Worm (Caenorhabditis elegans) whole organism, dauer: ENCODE measurements around the gene col-187.

ENCODE experiments used
- unc-62 ChIP-seq: sonication (generic microtip); optimal IDR thresholded peaks from 2 replicates; lab custom pipeline; 2017; ENCODE audit warnings: missing biosample characterization, missing genetic modification reagents, missing genetic modification characterization

Gene col-187

ce11 chrX:16078695-16079094 lies 6.0 kb downstream of the col-187 start:
- no peak for TF ChIP-seq unc-62 (GFP tag; lab: Kevin White, UChicago)

DNA sequence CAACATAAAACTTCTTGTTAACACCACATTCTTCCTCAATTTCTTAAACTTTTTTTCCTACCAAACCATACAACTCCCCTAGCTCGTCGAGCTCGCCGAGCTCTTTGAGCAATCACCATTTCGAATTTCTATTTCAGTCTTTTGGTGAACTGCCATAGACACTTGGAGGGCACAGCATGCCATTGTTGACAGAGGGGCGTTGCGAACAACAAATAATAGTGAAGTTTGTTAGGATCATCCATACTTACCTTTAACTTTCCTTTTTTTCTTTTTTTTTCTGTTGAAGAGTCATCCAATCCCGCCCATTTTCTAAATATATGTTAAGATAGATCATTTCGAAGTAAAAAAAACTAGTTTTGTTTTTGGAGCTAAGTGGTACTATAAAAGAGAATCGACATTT lies 9.3 kb downstream of the col-187 start, which contains the start of gene idpp-14:
idpp-14 (plus strand) TSS at position 324 of the 400 bp plus-strand sequence.
- no peak for TF ChIP-seq unc-62 (GFP tag; lab: Kevin White, UChicago)

- no peak for TF ChIP-seq unc-62 (GFP tag; lab: Kevin White, UChicago)
These were observed 12.4 kb downstream of the col-187 start, which contains the start of gene C30F2.2 for ce11 chrX:16085094-16085493. Gene C30F2.2 (minus strand): TSS chrX:16085215.

DNA sequence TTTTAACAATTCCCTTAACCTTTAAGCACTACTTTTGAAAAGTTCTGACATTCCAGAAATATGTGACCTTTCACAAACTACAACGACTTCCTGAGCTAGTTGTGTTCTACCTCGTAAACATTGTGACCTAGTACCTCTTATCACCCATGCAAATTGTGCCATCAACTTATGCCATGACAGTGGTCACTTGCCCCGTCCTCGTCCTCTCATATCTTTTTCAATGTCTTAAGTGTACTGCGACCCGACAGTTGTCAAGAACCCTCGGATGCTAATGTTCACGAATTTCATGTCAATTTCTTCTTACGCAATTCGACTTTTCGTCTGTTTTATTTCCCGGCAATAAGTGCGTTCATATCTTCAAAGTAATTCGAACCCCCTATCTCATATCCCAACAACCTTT lies 15.1 kb downstream of the col-187 start:
- no peak for TF ChIP-seq unc-62 (GFP tag; lab: Kevin White, UChicago)

- TF ChIP-seq unc-62 (GFP tag; lab: Kevin White, UChicago), result no peak
These were observed 18.5 kb downstream of the col-187 start for ce11 chrX:16091166-16091565.

DNA sequence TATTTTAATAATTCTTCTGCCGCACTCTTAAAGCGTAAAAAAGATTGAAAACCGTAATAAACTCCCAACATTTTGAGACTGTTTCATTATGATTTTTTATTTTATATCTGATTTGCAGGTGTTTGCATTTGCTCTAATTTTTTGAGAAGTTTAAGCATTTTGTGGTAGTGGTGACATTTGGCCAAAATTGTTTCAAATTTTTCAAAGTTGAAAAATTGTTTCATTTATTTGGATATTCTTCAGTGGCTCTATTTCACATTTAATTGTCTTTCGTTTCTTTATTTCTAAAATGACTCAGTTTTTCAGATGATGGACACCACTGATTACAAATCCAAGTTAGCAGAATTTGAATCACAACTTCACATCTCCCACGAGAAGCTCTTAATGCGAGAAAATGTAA lies 21.7 kb downstream of the col-187 start, which contains the start of gene C30F2.5:
C30F2.5 (plus strand) TSS at position 301 of the 400 bp plus-strand sequence.
- TF ChIP-seq unc-62 (GFP tag; lab: Kevin White, UChicago), result no peak

- TF ChIP-seq unc-62 (GFP tag; lab: Kevin White, UChicago), result no peak
These were observed 25.5 kb downstream of the col-187 start for ce11 chrX:16098104-16098638.

DNA sequence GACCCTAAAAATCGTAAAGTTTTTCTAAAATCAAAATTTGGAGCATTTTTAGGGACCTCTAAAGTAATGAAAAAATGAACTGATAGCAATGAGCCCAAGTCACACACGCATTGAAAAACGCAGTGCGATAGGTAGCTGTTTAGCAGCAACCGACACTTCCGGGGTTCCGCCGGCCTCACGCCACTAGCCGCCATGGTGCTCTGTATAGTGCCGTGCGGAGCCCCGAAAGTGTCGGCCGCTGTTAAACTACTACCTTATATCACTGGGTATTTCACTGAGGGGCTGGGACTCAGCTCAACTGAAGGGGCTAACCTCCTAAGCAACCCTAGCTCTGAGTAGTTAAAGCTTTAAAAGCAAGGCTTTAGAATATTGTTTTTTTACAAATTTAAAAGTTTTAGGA lies 26.6 kb downstream of the col-187 start:
- no peak for TF ChIP-seq unc-62 (GFP tag; lab: Kevin White, UChicago)

- TF ChIP-seq unc-62 (GFP tag; lab: Kevin White, UChicago), result no peak
These were observed 30.7 kb downstream of the col-187 start, which contains the start of gene ZK1073.2 for ce11 chrX:16103396-16103795. Gene ZK1073.2 (plus strand): TSS chrX:16103696.

DNA sequence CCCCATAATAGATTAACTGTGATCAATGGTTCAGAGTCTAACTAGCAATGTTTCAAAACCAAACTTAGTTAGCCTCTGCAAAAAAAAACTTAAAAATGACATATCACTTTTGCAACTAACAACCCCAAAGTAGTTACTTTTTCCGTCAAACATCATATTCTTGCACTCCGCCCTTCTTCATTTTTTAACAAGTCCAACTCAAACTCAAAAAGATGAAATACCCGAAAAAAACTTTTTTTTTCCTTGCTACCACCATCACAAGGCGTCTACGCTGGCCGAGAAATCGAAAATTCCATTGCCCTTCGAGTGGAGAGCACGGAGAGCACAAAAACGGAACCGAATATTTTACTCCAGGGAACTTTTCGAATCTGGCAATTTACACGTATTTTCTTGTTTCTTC lies 33.2 kb downstream of the col-187 start:
- no peak for TF ChIP-seq unc-62 (GFP tag; lab: Kevin White, UChicago)

- no peak for TF ChIP-seq unc-62 (GFP tag; lab: Kevin White, UChicago)
These were observed 40.2 kb downstream of the col-187 start for ce11 chrX:16112923-16113322.

DNA sequence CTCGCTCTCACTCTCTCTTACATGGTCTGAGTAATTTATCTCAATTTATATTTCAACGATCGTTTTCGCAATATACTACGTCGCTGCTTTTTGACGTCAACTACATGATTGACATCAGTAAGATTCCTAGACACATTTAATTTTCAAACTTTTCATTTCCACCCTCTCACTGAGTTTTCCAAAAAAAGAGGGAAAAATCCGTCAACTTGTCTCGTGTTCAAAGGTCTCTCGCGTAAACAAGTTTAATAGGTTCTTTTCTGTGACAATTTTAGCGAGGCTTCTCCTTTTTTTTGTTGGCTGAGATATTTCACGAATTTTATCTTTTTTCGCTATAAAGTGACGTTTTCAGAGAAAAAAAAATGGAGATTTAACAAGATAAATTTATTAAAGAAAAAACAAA lies 41.3 kb downstream of the col-187 start:
- no peak for TF ChIP-seq unc-62 (GFP tag; lab: Kevin White, UChicago)

DNA sequence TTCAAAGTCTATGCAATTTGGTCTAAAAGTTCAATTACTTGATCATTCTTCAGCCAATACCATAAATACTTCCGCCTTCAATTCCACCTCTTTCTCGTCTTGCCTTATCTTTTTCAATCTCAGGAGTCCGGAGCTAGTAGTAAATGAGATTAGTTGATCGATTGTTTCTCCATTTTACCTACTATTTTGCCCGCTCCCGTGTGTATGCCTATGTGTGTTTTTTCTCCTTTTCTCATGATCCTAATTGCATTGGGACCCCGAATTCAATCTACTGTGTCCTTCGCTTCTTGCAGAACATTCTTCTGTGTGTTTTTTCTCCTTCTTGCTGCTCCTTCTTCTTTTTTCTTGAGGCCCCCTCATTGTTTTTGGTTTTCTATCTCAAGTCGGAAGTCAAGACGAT lies 43.6 kb downstream of the col-187 start:
- TF ChIP-seq unc-62 (GFP tag; lab: Kevin White, UChicago), result no peak

DNA sequence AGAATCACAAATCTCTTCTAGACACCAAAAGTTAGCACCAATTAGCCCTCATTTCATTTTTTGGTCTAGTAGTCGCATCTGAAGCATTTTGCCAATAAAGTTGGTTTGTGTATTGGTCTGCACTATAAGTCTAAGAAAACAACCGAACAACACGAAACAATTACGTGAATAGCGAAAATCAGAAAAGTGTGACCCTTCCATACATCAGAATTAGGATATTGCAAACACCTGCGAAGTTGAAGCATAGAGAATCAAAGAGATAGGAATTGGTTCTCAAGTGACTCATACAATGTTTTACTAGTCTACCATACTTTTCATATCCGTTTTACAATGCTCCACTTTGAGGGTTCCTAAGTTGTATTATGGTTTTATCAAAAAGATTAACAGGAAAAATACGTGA lies 44.5 kb downstream of the col-187 start:
- no peak for TF ChIP-seq unc-62 (GFP tag; lab: Kevin White, UChicago)

DNA sequence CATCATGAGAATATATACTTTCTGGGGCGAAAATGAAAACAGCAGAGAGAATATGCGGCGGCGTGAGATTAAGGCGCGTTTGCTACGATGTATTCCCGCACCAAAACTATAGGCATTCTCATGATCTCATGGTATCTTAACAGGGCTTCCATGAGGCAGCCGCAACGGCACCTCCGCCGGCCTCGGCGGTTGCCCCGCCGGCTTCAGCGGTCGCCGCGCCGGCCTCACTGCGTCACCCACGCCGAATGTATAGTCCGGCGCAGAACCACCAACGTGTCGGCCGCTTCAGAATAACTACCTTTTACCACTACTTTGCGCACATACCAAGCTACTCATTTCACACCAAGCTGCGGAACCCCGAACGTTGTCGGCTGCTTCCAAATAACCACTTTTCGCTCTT lies 44.9 kb downstream of the col-187 start:
- no peak for TF ChIP-seq unc-62 (GFP tag; lab: Kevin White, UChicago)

DNA sequence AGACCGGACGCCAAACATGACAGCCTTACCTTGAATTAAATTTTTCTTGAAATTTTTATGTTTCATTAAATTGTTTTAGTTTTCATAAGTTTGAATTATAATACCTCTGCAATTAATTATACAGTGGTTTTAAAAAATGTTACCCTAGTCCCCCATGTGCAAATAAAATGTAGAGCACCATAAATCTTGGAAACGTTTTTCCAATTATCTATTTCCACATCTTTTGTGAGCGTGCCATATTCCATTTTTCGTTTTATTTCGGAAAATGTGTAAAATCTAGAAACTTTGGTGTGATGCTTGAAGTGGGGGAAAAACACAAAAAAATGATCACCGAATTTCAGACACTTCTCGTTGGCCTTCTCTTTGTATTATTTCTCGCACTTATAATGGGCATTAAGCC lies 49.9 kb downstream of the col-187 start:
- TF ChIP-seq unc-62 (GFP tag; lab: Kevin White, UChicago), result no peak

ce11 chrX:16124290-16124689 lies 51.6 kb downstream of the col-187 start:
- no peak for TF ChIP-seq unc-62 (GFP tag; lab: Kevin White, UChicago)
